Worm (Caenorhabditis elegans): ENCODE measurements around the gene F54D8.10.
A peak's percentile ranks its signal among the peaks of the same experiment; 100 is the strongest.

ce11 chrIII:5068675-5069233 is 25.9 kb upstream of the F54D8.10 start, which contains the start of the genes C45G9.11 and C45G9.2:
- TF ChIP-seq sea-1 (GFP tag; conservative IDR thresholded peaks at IDR 0.05) (no peak), ceh-13 (GFP tag; optimal IDR thresholded peaks at IDR 0.05) (no peak), B0310.2 (tag; optimal IDR thresholded peaks at IDR 0.05) (no peak), tbx-37 (GFP tag; conservative IDR thresholded peaks at IDR 0.05) (peak; percentile 82; the same call in 1 of the 2 replicates), tbx-11 (GFP tag; IDR thresholded peaks at IDR 0.05) (no peak), hnd-1 (tag; optimal IDR thresholded peaks at IDR 0.05) (no peak), scrt-1 (GFP tag; IDR thresholded peaks at IDR 0.05) (no peak)

Data from whole organism, early embryonic.